Fruit fly (Drosophila melanogaster) whole organism, embryonic: ENCODE measurements around the gene kek6.
A peak's percentile ranks its signal among the peaks of the same experiment; 100 is the strongest.

ENCODE experiments used
- Atf-2 ChIP-seq: fragments of 200-800 bp; sonication (Bioruptor generic); optimal IDR thresholded peaks from 2 replicates; lab custom pipeline; 2016; ENCODE audit warnings: missing biosample characterization, missing genetic modification characterization
- Blimp-1 ChIP-seq: fragments of 200-800 bp; sonication (Bioruptor generic); optimal IDR thresholded peaks from 3 replicates; lab custom pipeline; 2018; ENCODE audit warnings: missing biosample characterization, missing genetic modification characterization, mild to moderate bottlenecking, moderate library complexity, missing genetic modification reagents
- CG12155 ChIP-seq: fragments of 200-800 bp; sonication (Bioruptor generic); optimal IDR thresholded peaks from 3 replicates; lab custom pipeline; 2016; ENCODE audit warnings: missing biosample characterization, missing genetic modification characterization
- CG17359 ChIP-seq: fragments of 200-800 bp; sonication (Bioruptor generic); optimal IDR thresholded peaks from 3 replicates; lab custom pipeline; 2018; ENCODE audit warnings: missing biosample characterization, mild to moderate bottlenecking, missing genetic modification characterization, moderate library complexity
- Med ChIP-seq: fragments of 200-800 bp; sonication (Bioruptor generic); peaks from one replicate; lab custom pipeline; 2016; ENCODE audit warnings: missing biosample characterization, missing genetic modification characterization, mild to moderate bottlenecking, inconsistent platforms, moderate library complexity
- lov ChIP-seq, 2 experiments: fragments of 200-800 bp in 1 of 2; fragments of >200 bp in 1 of 2; sonication (Bioruptor generic) in 1 of 2; IDR thresholded peaks in 1 of 2; optimal IDR thresholded peaks in 1 of 2; 2 replicates in 1 of 2; 3 replicates in 1 of 2; pipeline versions ENCODE4 v1.3.6 to Lab custom; 2017 to 2022; ENCODE audit warnings: missing biosample characterization in 1 of 2, missing genetic modification characterization in 1 of 2

DNA sequence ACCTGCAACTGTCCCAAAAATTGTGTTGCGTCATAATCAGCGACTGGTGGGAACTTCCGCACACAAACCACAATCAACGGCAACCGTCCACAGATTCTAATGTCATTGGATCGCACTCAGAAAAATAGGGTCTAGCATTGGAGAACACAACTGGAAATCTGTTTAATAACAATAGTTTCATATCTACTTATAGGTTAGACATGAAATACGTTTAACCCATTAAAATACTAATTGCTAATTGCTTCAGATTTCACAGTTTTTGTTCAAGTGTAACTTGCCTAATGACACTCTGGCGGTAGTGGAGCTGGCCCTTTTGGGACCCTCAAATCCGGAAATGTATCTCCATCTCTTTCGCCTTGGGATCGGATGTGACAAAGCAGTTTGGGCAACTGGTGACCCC, 74.7 kb downstream of the kek6 start:
- TF ChIP-seq CG17359 (no peak), Med (GFP tag; lab: Kevin White, UChicago) (peak; percentile 20), Atf-2 (GFP tag; lab: Kevin White, UChicago) (no peak), CG12155 (no peak), Blimp-1 (peak; percentile 23), lov (optimal IDR thresholded peaks at IDR 0.05; lab: Kevin White, UChicago) (no peak), lov (GFP tag; IDR thresholded peaks at IDR 0.05; lab: Robert Waterston, UW) (no peak)
